Fruit fly (Drosophila melanogaster) whole organism, embryonic: ENCODE data around the gene Cortactin.
A peak's percentile ranks its signal among the peaks of the same experiment; 100 is the strongest.

Experiments used
- Blimp-1 ChIP-seq: fragments of 200-800 bp; sonication (Bioruptor generic); optimal IDR thresholded peaks from 3 replicates; lab custom pipeline; 2018; ENCODE audit warnings: missing biosample characterization, missing genetic modification characterization, mild to moderate bottlenecking, moderate library complexity, missing genetic modification reagents
- CG10274 ChIP-seq: fragments of 200-800 bp; sonication (Bioruptor generic); optimal IDR thresholded peaks from 3 replicates; lab custom pipeline; 2017; ENCODE audit warnings: missing biosample characterization, mild to moderate bottlenecking, missing genetic modification characterization
- CG10543 ChIP-seq: fragments of 200-800 bp; sonication (Bioruptor generic); optimal IDR thresholded peaks from 3 replicates; lab custom pipeline; 2017; ENCODE audit warnings: missing biosample characterization, mild to moderate bottlenecking, missing genetic modification characterization, moderate library complexity
- CG11247 ChIP-seq: fragments of 200-800 bp; sonication (Bioruptor generic); IDR thresholded peaks from 2 replicates; pipeline ENCODE4 v1.3.6; 2022; ENCODE audit warnings: missing biosample characterization, missing genetic modification characterization
- CG11560 ChIP-seq: fragments of 200-800 bp; sonication (Bioruptor generic); IDR thresholded peaks from 3 replicates; pipeline ENCODE4 v1.3.6; 2022; ENCODE audit warnings: missing biosample characterization, missing genetic modification characterization
- CG12299 ChIP-seq: fragments of 200-800 bp; sonication (Bioruptor generic); optimal IDR thresholded peaks from 2 replicates; lab custom pipeline; 2018; ENCODE audit warnings: missing biosample characterization, mild to moderate bottlenecking, missing genetic modification characterization
- CG12391 ChIP-seq: fragments of 200-800 bp; sonication (Bioruptor generic); optimal IDR thresholded peaks from 3 replicates; lab custom pipeline; 2018; ENCODE audit warnings: missing biosample characterization, mild to moderate bottlenecking, missing genetic modification characterization, moderate library complexity
- CG12744 ChIP-seq: fragments of 200-800 bp; sonication (Bioruptor generic); optimal IDR thresholded peaks from 2 replicates; lab custom pipeline; 2016; ENCODE audit warnings: missing biosample characterization, missing genetic modification characterization
- CG15696 ChIP-seq: fragments of 200-800 bp; sonication (Bioruptor generic); optimal IDR thresholded peaks from 2 replicates; lab custom pipeline; 2019; ENCODE audit warnings: missing biosample characterization, mild to moderate bottlenecking, missing genetic modification characterization, moderate library complexity
- CG16779 ChIP-seq: fragments of 200-800 bp; sonication (Bioruptor generic); IDR thresholded peaks from 2 replicates; pipeline ENCODE4 v1.3.6; 2022; ENCODE audit warnings: missing biosample characterization, missing genetic modification characterization
- CG30403 ChIP-seq: fragments of 200-800 bp; sonication (Bioruptor generic); optimal IDR thresholded peaks from 3 replicates; lab custom pipeline; 2016; ENCODE audit warnings: missing biosample characterization, missing genetic modification characterization
- CG32767 ChIP-seq: fragments of 200-800 bp; sonication (Bioruptor generic); IDR thresholded peaks from 2 replicates; pipeline ENCODE4 v1.3.6; 2022; ENCODE audit warnings: missing biosample characterization, missing genetic modification characterization
- CG6854 ChIP-seq: fragments of 200-800 bp; sonication (Bioruptor generic); optimal IDR thresholded peaks from 3 replicates; lab custom pipeline; 2017; ENCODE audit warnings: missing biosample characterization, mild to moderate bottlenecking, missing genetic modification characterization
- CG8290 ChIP-seq, 3 experiments: fragments of 200-800 bp; sonication (Bioruptor generic); optimal IDR thresholded peaks; 2 replicates each; lab custom pipeline; 2016 to 2019; ENCODE audit warnings: missing biosample characterization in 3 of 3, missing genetic modification characterization in 3 of 3, mild to moderate bottlenecking in 2 of 3, moderate library complexity in 1 of 3
- CG8765 ChIP-seq: fragments of 200-800 bp; sonication (Bioruptor generic); IDR thresholded peaks from 2 replicates; pipeline ENCODE4 v1.3.6; 2022; ENCODE audit warnings: missing biosample characterization, missing genetic modification characterization
- Dip3 ChIP-seq: fragments of 200-800 bp; sonication (Bioruptor generic); optimal IDR thresholded peaks from 3 replicates; lab custom pipeline; 2016; ENCODE audit warnings: missing biosample characterization, missing genetic modification characterization
- Ets97D ChIP-seq: fragments of 200-800 bp; sonication (Bioruptor generic); optimal IDR thresholded peaks from 3 replicates; lab custom pipeline; 2016; ENCODE audit warnings: missing biosample characterization, missing genetic modification characterization
- Fer2 ChIP-seq: fragments of 200-800 bp; sonication (Bioruptor generic); optimal IDR thresholded peaks from 2 replicates; lab custom pipeline; 2018; ENCODE audit warnings: missing biosample characterization, mild to moderate bottlenecking, missing genetic modification characterization, moderate library complexity
- Gug ChIP-seq: fragments of 200-800 bp; sonication (Bioruptor generic); IDR thresholded peaks from 4 replicates; pipeline ENCODE4 v1.3.6; 2022; ENCODE audit warnings: missing biosample characterization, missing genetic modification characterization
- Hmr ChIP-seq: fragments of 200-800 bp; sonication (Bioruptor generic); optimal IDR thresholded peaks from 3 replicates; lab custom pipeline; 2017; ENCODE audit warnings: mild to moderate bottlenecking, missing biosample characterization, missing genetic modification reagents, missing genetic modification characterization
- Med ChIP-seq: fragments of 200-800 bp; sonication (Bioruptor generic); peaks from one replicate; lab custom pipeline; 2016; ENCODE audit warnings: missing biosample characterization, missing genetic modification characterization, mild to moderate bottlenecking, inconsistent platforms, moderate library complexity
- NC2β ChIP-seq: fragments of 200-800 bp; sonication (Bioruptor generic); optimal IDR thresholded peaks from 2 replicates; lab custom pipeline; 2016; ENCODE audit warnings: missing biosample characterization, missing genetic modification characterization
- Nf-YA ChIP-seq: fragments of 200-800 bp; sonication (Bioruptor generic); IDR thresholded peaks from 2 replicates; pipeline ENCODE4 v1.3.6; 2022; ENCODE audit warnings: missing biosample characterization, missing genetic modification characterization
- Pdp1 ChIP-seq, 2 experiments: fragments of 200-800 bp; sonication (Bioruptor generic); optimal IDR thresholded peaks; 3 replicates each; lab custom pipeline; 2016; ENCODE audit warnings: missing biosample characterization in 2 of 2, missing genetic modification characterization in 2 of 2, mild to moderate bottlenecking in 1 of 2, moderate library complexity in 1 of 2
- Ptx1 ChIP-seq: fragments of 200-800 bp; sonication (Bioruptor generic); IDR thresholded peaks from 2 replicates; pipeline ENCODE4 v1.3.6; 2022; ENCODE audit warnings: missing biosample characterization, missing genetic modification characterization
- Sox100B ChIP-seq: fragments of 200-800 bp; sonication (Bioruptor generic); optimal IDR thresholded peaks from 3 replicates; lab custom pipeline; 2018; ENCODE audit warnings: missing biosample characterization, mild to moderate bottlenecking, missing genetic modification characterization
- Sry-β ChIP-seq: fragments of 200-800 bp; sonication (Bioruptor generic); optimal IDR thresholded peaks from 2 replicates; lab custom pipeline; 2018; ENCODE audit warnings: missing biosample characterization, mild to moderate bottlenecking, missing genetic modification characterization, moderate library complexity
- Xrp1 ChIP-seq: fragments of 200-800 bp; sonication (Bioruptor generic); IDR thresholded peaks from 2 replicates; pipeline ENCODE4 v1.3.6; 2022; ENCODE audit warnings: missing biosample characterization, missing genetic modification characterization
- YL-1 ChIP-seq: fragments of 200-800 bp; sonication (Bioruptor generic); optimal IDR thresholded peaks from 3 replicates; lab custom pipeline; 2017; ENCODE audit warnings: missing biosample characterization, mild to moderate bottlenecking, missing genetic modification characterization
- bsh ChIP-seq, 2 experiments: fragments of 200-800 bp; sonication (Bioruptor generic); optimal IDR thresholded peaks; 2 replicates each; lab custom pipeline; 2017 to 2018; ENCODE audit warnings: mild to moderate bottlenecking in 2 of 2, missing biosample characterization in 2 of 2, missing genetic modification characterization in 2 of 2, moderate library complexity in 1 of 2
- btn ChIP-seq: fragments of 200-800 bp; sonication (Bioruptor generic); optimal IDR thresholded peaks from 2 replicates; lab custom pipeline; 2016; ENCODE audit warnings: missing biosample characterization, missing genetic modification characterization
- cg ChIP-seq: fragments of 200-800 bp; sonication (Bioruptor generic); optimal IDR thresholded peaks from 3 replicates; lab custom pipeline; 2019; ENCODE audit warnings: missing biosample characterization, mild to moderate bottlenecking, missing genetic modification characterization, moderate library complexity
- corto ChIP-seq: fragments of 200-800 bp; sonication (Bioruptor generic); optimal IDR thresholded peaks from 2 replicates; lab custom pipeline; 2016; ENCODE audit warnings: missing biosample characterization, mild to moderate bottlenecking, missing genetic modification characterization, moderate library complexity
- eyg ChIP-seq: fragments of 200-800 bp; sonication (Bioruptor generic); optimal IDR thresholded peaks from 3 replicates; lab custom pipeline; 2016; ENCODE audit warnings: missing biosample characterization, missing genetic modification characterization
- fd3F ChIP-seq: fragments of 200-800 bp; sonication (Bioruptor generic); optimal IDR thresholded peaks from 2 replicates; lab custom pipeline; 2018; ENCODE audit warnings: missing biosample characterization, mild to moderate bottlenecking, missing genetic modification characterization, moderate library complexity
- gcm2 ChIP-seq: fragments of 200-800 bp; sonication (Bioruptor generic); optimal IDR thresholded peaks from 2 replicates; lab custom pipeline; 2016; ENCODE audit warnings: missing biosample characterization, missing genetic modification characterization
- gt ChIP-seq: fragments of 200-800 bp; sonication (Bioruptor generic); IDR thresholded peaks from 2 replicates; pipeline ENCODE4 v1.3.6; 2022; ENCODE audit warnings: missing biosample characterization, missing genetic modification characterization
- hb ChIP-seq: fragments of 200-800 bp; sonication (Bioruptor generic); IDR thresholded peaks from 3 replicates; pipeline ENCODE4 v1.3.6; 2022; ENCODE audit warnings: missing biosample characterization, missing genetic modification characterization; ENCODE audit not compliant: partially characterized antibody
- insv ChIP-seq, 2 experiments: fragments of 200-800 bp; sonication (Bioruptor generic); optimal IDR thresholded peaks; 3 replicates each; lab custom pipeline; 2016 to 2018; ENCODE audit warnings: missing biosample characterization in 2 of 2, missing genetic modification characterization in 2 of 2
- mam ChIP-seq: fragments of 200-800 bp; sonication (Bioruptor generic); optimal IDR thresholded peaks from 3 replicates; lab custom pipeline; 2016; ENCODE audit warnings: missing biosample characterization, missing genetic modification characterization
- mirr ChIP-seq: fragments of 200-800 bp; sonication (Bioruptor generic); optimal IDR thresholded peaks from 3 replicates; lab custom pipeline; 2018; ENCODE audit warnings: missing biosample characterization, mild to moderate bottlenecking, missing genetic modification characterization
- nom ChIP-seq: fragments of 200-800 bp; sonication (Bioruptor generic); optimal IDR thresholded peaks from 2 replicates; lab custom pipeline; 2017; ENCODE audit warnings: missing biosample characterization, missing genetic modification characterization, mild to moderate bottlenecking, moderate library complexity, missing genetic modification reagents
- odd ChIP-seq: fragments of 200-800 bp; sonication (Bioruptor generic); optimal IDR thresholded peaks from 2 replicates; lab custom pipeline; 2017; ENCODE audit warnings: missing biosample characterization, mild to moderate bottlenecking, missing genetic modification characterization
- org-1 ChIP-seq: fragments of 200-800 bp; sonication (Bioruptor generic); optimal IDR thresholded peaks from 2 replicates; lab custom pipeline; 2017; ENCODE audit warnings: missing biosample characterization, missing genetic modification characterization
- salm ChIP-seq: fragments of 200-800 bp; sonication (Bioruptor generic); optimal IDR thresholded peaks from 2 replicates; lab custom pipeline; 2018; ENCODE audit warnings: missing biosample characterization, mild to moderate bottlenecking, missing genetic modification characterization
- scrt ChIP-seq: fragments of 200-800 bp; sonication (Bioruptor generic); optimal IDR thresholded peaks from 2 replicates; lab custom pipeline; 2018; ENCODE audit warnings: missing biosample characterization, mild to moderate bottlenecking, missing genetic modification characterization, moderate library complexity
- seq ChIP-seq: fragments of 200-800 bp; sonication (Bioruptor generic); IDR thresholded peaks from 2 replicates; pipeline ENCODE4 v1.3.6; 2022; ENCODE audit warnings: missing biosample characterization, missing genetic modification characterization
- so ChIP-seq: fragments of 200-800 bp; sonication (Bioruptor generic); IDR thresholded peaks from 3 replicates; pipeline ENCODE4 v1.3.6; 2022; ENCODE audit warnings: missing biosample characterization, missing genetic modification characterization
- sob ChIP-seq: fragments of 200-800 bp; sonication (Bioruptor generic); IDR thresholded peaks from 2 replicates; pipeline ENCODE4 v1.3.6; 2022; ENCODE audit warnings: missing biosample characterization, missing genetic modification characterization

Cortactin gene

DNA sequence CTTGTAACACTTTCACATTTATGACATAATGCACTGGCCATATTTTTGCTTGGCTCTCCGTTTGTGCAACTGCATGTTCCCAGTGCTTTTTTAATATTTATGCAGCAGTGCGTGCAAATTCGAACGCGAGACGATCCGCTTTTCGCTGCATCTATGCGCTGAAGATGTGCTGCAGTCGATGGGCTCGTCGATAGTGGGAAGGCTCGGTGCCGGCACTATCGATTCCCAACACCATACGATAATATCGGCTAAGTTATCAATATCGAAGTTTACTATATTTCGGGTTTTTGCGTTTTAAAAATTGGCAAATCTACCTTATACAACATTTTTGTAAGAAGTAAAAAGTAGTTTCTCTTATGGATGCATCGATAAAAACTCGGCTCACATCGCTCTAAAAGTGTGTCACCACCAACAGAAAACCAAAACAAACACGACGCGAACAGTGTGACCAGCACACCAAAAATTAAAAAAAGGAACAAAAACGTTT lies 33.4 kb upstream of the Cortactin start, which contains the start of gene RhoGAP93B (continued):
- peak; percentile 79 for TF ChIP-seq Hmr (GFP tag; lab: Kevin White, UChicago)
- peak; percentile 92 for TF ChIP-seq Ets97D
- TF ChIP-seq CG10274 (GFP tag; lab: Kevin White, UChicago): peak; percentile 25
- TF ChIP-seq CG12391 (tag; lab: Kevin White, UChicago): peak; percentile 93
- no peak for TF ChIP-seq org-1 (GFP tag; lab: Kevin White, UChicago)
- TF ChIP-seq btn (GFP tag; lab: Kevin White, UChicago): peak; percentile 86
- peak; percentile 24 for TF ChIP-seq cg (GFP tag; lab: Kevin White, UChicago)
- TF ChIP-seq Sry-β (GFP tag; lab: Kevin White, UChicago): peak; percentile 17
- peak; percentile 85 for TF ChIP-seq CG10543
- no peak for TF ChIP-seq corto (GFP tag; lab: Kevin White, UChicago)
- peak; percentile 9 for TF ChIP-seq odd (GFP tag; lab: Kevin White, UChicago)
- TF ChIP-seq Dip3 (GFP tag; lab: Kevin White, UChicago): peak; percentile 92
- peak; percentile 80; the same call in 1 of the 2 replicates for TF ChIP-seq CG32767 (GFP tag; lab: Robert Waterston, UW)
- TF ChIP-seq CG15696 (tag; lab: Kevin White, UChicago): peak; percentile 90
- peak; percentile 92 for TF ChIP-seq Xrp1 (GFP tag; lab: Robert Waterston, UW)
- TF ChIP-seq NC2β (GFP tag; lab: Kevin White, UChicago): peak; percentile 83
- peak; percentile 81; the same call in 2 of the 3 replicates for TF ChIP-seq CG11560 (tag; lab: Robert Waterston, UW)
- peak; percentile 86 for TF ChIP-seq Nf-YA (GFP tag; lab: Robert Waterston, UW)
- TF ChIP-seq CG8290 (GFP tag; optimal IDR thresholded peaks at IDR 0.05; lab: Kevin White, UChicago): peak; percentile 76
- TF ChIP-seq CG8290 (tag; optimal IDR thresholded peaks at IDR 0.05; lab: Kevin White, UChicago): peak in 1 of 2 experiments; percentile 13
- peak; percentile 79 for TF ChIP-seq seq (GFP tag; lab: Robert Waterston, UW)
- TF ChIP-seq salm (tag; lab: Kevin White, UChicago): peak; percentile 8
- peak; percentile 80 for TF ChIP-seq gt (GFP tag; lab: Robert Waterston, UW)
- TF ChIP-seq fd3F: peak; percentile 45
- peak; percentile 96 for TF ChIP-seq Gug (GFP tag; lab: Robert Waterston, UW)
- TF ChIP-seq Ptx1 (GFP tag; lab: Robert Waterston, UW): peak; percentile 91
- TF ChIP-seq gcm2 (GFP tag; lab: Kevin White, UChicago): no peak
- TF ChIP-seq sob: peak; percentile 95
- no peak for TF ChIP-seq Sox100B (GFP tag; lab: Kevin White, UChicago)
- peak; percentile 83 for TF ChIP-seq CG12299 (tag; lab: Kevin White, UChicago)
- TF ChIP-seq insv (GFP tag; optimal IDR thresholded peaks at IDR 0.05; lab: Kevin White, UChicago): peak in 1 of 2 experiments; percentile 59
- TF ChIP-seq scrt: no peak
- peak; percentile 94 for TF ChIP-seq CG8765 (GFP tag; lab: Robert Waterston, UW)
- peak; percentile 99 for TF ChIP-seq Med (GFP tag; lab: Kevin White, UChicago)
- peak; percentile 83 for TF ChIP-seq Blimp-1 (GFP tag; lab: Kevin White, UChicago)
- TF ChIP-seq mirr (GFP tag; lab: Kevin White, UChicago): peak; percentile 62
- peak; percentile 74 for TF ChIP-seq CG16779 (GFP tag; lab: Robert Waterston, UW)
- TF ChIP-seq hb (GFP tag; lab: Robert Waterston, UW): peak; percentile 100
- TF ChIP-seq nom (GFP tag; lab: Kevin White, UChicago): peak; percentile 55
- peak; percentile 91 for TF ChIP-seq mam (GFP tag; lab: Kevin White, UChicago)
- TF ChIP-seq CG11247 (GFP tag; lab: Robert Waterston, UW): peak; percentile 89
- TF ChIP-seq CG12744: peak; percentile 74
- TF ChIP-seq YL-1 (GFP tag; lab: Kevin White, UChicago): peak; percentile 91
- TF ChIP-seq Pdp1 (GFP tag; optimal IDR thresholded peaks at IDR 0.05; lab: Kevin White, UChicago): peak; percentile 69 to 84
- TF ChIP-seq Fer2 (tag; lab: Kevin White, UChicago): peak; percentile 82
- peak; percentile 78 for TF ChIP-seq eyg
- peak; percentile 46 for TF ChIP-seq CG6854 (GFP tag; lab: Kevin White, UChicago)
- TF ChIP-seq CG30403: peak; percentile 81
- peak in 1 of 2 experiments; percentile 78 for TF ChIP-seq bsh (GFP tag; optimal IDR thresholded peaks at IDR 0.05; lab: Kevin White, UChicago)
- TF ChIP-seq so (GFP tag; lab: Robert Waterston, UW): peak; percentile 94
